Fruit fly (Drosophila melanogaster) whole organism, prepupa: ENCODE results near the gene CG4213.

Source experiments
- CG16779 ChIP-seq: fragments of 200-800 bp; sonication (Bioruptor generic); optimal IDR thresholded peaks from 3 replicates; lab custom pipeline; 2017; ENCODE audit warnings: missing biosample characterization, mild to moderate bottlenecking, missing genetic modification characterization
- CG3032 ChIP-seq: fragments of 200-800 bp; optimal IDR thresholded peaks from 2 replicates; lab custom pipeline; 2019; ENCODE audit warnings: missing biosample characterization, mild to moderate bottlenecking, missing genetic modification characterization, moderate library complexity
- Ets21C ChIP-seq: fragments of 200-800 bp; sonication (Bioruptor generic); optimal IDR thresholded peaks from 3 replicates; lab custom pipeline; 2016; ENCODE audit warnings: missing biosample characterization, missing genetic modification characterization
- Ets96B ChIP-seq: fragments of 200-800 bp; optimal IDR thresholded peaks from 2 replicates; lab custom pipeline; 2019; ENCODE audit warnings: missing biosample characterization, mild to moderate bottlenecking, missing genetic modification characterization, moderate library complexity
- acj6 ChIP-seq: fragments of 200-800 bp; sonication (Bioruptor generic); optimal IDR thresholded peaks from 3 replicates; lab custom pipeline; 2016; ENCODE audit warnings: missing biosample characterization, missing genetic modification characterization
- ss ChIP-seq, 2 experiments: fragments of 200-800 bp; sonication (Bioruptor generic); optimal IDR thresholded peaks; 2 replicates in 1 of 2; 3 replicates in 1 of 2; lab custom pipeline; 2017 to 2018; ENCODE audit warnings: mild to moderate bottlenecking in 2 of 2, missing biosample characterization in 2 of 2, missing genetic modification characterization in 2 of 2, moderate library complexity in 1 of 2

DNA sequence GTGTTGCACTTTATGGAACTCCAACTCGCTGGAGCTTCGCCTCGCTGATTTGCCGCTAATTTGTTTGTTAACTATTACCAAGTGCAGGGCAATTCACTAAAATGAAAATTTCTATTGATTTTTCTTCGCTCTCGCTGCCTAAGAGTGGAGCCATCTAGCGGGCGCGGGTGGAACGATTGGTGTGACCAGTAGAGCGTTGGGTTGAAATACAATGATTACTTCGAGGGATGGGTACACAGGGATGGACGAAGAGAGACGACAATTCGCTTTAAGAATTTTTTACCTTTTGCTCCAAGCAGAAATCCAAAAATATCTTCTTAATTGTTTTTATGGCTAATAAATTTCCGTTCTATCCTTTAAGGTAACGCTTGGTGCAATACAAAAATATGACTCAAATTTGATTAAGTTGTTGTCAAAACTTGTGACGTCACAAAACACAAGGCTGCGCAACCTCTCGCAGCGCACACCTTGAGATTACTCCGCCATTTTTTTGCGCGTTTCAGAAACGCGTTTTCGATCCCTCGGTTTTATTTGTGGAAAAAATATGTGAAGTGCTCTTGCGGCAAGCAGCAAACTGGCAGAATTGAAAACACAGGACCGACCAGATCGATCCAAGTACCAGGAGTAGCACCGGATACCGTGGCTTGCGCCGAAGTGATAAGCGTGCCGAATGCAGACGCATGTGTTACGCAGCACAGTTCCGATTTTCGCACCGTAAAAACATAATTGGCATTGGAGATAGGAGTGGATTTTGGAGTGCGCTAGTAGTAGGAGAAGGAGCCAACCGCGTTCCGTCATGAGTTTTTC is 12.8 kb upstream of the CG4213 start, which contains the start of the genes AP-2alpha and ebi:
- TF ChIP-seq ss (GFP tag; optimal IDR thresholded peaks at IDR 0.05; lab: Kevin White, UChicago), result peak; percentile 34 to 70
- TF ChIP-seq Ets21C (GFP tag; lab: Kevin White, UChicago), result peak; percentile 93
- peak; percentile 72 for TF ChIP-seq Ets96B (tag; lab: Kevin White, UChicago)
- TF ChIP-seq acj6 (GFP tag; lab: Kevin White, UChicago), result peak; percentile 85
- peak; percentile 85 for TF ChIP-seq CG3032 (tag; lab: Kevin White, UChicago)
- TF ChIP-seq CG16779 (tag; lab: Kevin White, UChicago), result no peak
